Worm (Caenorhabditis elegans) whole organism, early embryonic: ENCODE measurements around the gene srh-276.

ENCODE experiments used
- B0310.2 ChIP-seq: sonication (generic microtip); optimal IDR thresholded peaks from 2 replicates; lab custom pipeline; 2016; ENCODE audit warnings: mild to moderate bottlenecking, missing genetic modification characterization, missing compliant biosample characterization
- F13C5.2 ChIP-seq: sonication (generic microtip); optimal IDR thresholded peaks from 2 replicates; lab custom pipeline; 2017; ENCODE audit warnings: mild to moderate bottlenecking, missing genetic modification characterization, inconsistent platforms, missing compliant biosample characterization
- aly-1 ChIP-seq: sonication (generic microtip); optimal IDR thresholded peaks from 2 replicates; lab custom pipeline; 2016; ENCODE audit warnings: missing genetic modification characterization, missing compliant biosample characterization
- ama-1 ChIP-seq: fragments of 150-350 bp; optimal IDR thresholded peaks from 2 replicates; lab custom pipeline; 2014
- ceh-13 ChIP-seq: fragments of 200-800 bp; sonication (Bioruptor generic); optimal IDR thresholded peaks from 2 replicates; lab custom pipeline; 2018; ENCODE audit warnings: mild to moderate bottlenecking, missing genetic modification characterization, missing compliant biosample characterization
- ceh-36 ChIP-seq: sonication (generic microtip); optimal IDR thresholded peaks from 2 replicates; lab custom pipeline; 2016; ENCODE audit warnings: missing genetic modification characterization, inconsistent platforms, missing compliant biosample characterization
- ets-7 ChIP-seq: sonication (generic microtip); optimal IDR thresholded peaks from 2 replicates; lab custom pipeline; 2016; ENCODE audit warnings: missing genotype, missing genetic modification characterization, missing compliant biosample characterization
- flt-1 ChIP-seq: fragments of 200-800 bp; sonication (Bioruptor generic); IDR thresholded peaks from 2 replicates; pipeline ENCODE4 v1.3.6; 2022; ENCODE audit warnings: missing genetic modification characterization, missing compliant biosample characterization
- hmbx-1 ChIP-seq: sonication (generic microtip); optimal IDR thresholded peaks from 2 replicates; lab custom pipeline; 2016; ENCODE audit warnings: mild to moderate bottlenecking, missing genetic modification characterization, missing compliant biosample characterization
- hmg-4 ChIP-seq: fragments of 200-800 bp; sonication (Bioruptor generic); optimal IDR thresholded peaks from 2 replicates; lab custom pipeline; 2018; ENCODE audit warnings: mild to moderate bottlenecking, missing genetic modification characterization, missing compliant biosample characterization
- hnd-1 ChIP-seq: sonication (generic microtip); optimal IDR thresholded peaks from 2 replicates; lab custom pipeline; 2016; ENCODE audit warnings: missing genetic modification characterization, missing compliant biosample characterization
- pes-1 ChIP-seq: fragments of 200-800 bp; sonication (Bioruptor generic); IDR thresholded peaks from 2 replicates; pipeline ENCODE4 v1.3.6; 2022; ENCODE audit warnings: missing genetic modification reagents, missing genetic modification characterization, missing compliant biosample characterization
- scrt-1 ChIP-seq: fragments of 200-800 bp; sonication (Bioruptor generic); IDR thresholded peaks from 2 replicates; pipeline ENCODE4 v1.3.6; 2022; ENCODE audit warnings: missing genetic modification characterization, missing compliant biosample characterization
- sea-1 ChIP-seq: fragments of 200-800 bp; sonication (Bioruptor generic); conservative IDR thresholded peaks from 2 replicates; pipeline ENCODE4 v1.3.6; 2022; ENCODE audit warnings: missing genetic modification characterization, missing compliant biosample characterization
- tbx-11 ChIP-seq: fragments of 200-800 bp; sonication (Bioruptor generic); IDR thresholded peaks from 2 replicates; pipeline ENCODE4 v1.3.6; 2022; ENCODE audit warnings: missing genetic modification characterization, missing compliant biosample characterization
- tbx-37 ChIP-seq: fragments of 200-800 bp; sonication (Bioruptor generic); conservative IDR thresholded peaks from 2 replicates; pipeline ENCODE4 v1.3.6; 2022; ENCODE audit warnings: missing genetic modification reagents, missing genetic modification characterization, missing compliant biosample characterization
- tra-4 ChIP-seq: sonication (generic microtip); optimal IDR thresholded peaks from 2 replicates; lab custom pipeline; 2017; ENCODE audit warnings: missing genetic modification characterization, missing compliant biosample characterization

srh-276 gene

ce11 chrV:15519845-15520244 lies 9.3 kb upstream of the srh-276 start:
- TF ChIP-seq aly-1 (tag; lab: Kevin White, UChicago), result no peak
- TF ChIP-seq F13C5.2 (tag; lab: Kevin White, UChicago), result no peak
- TF ChIP-seq sea-1 (GFP tag; lab: Robert Waterston, UW), result no peak

- no peak for TF ChIP-seq ama-1
- no peak for TF ChIP-seq scrt-1 (GFP tag; lab: Robert Waterston, UW)
- TF ChIP-seq F13C5.2 (tag; lab: Kevin White, UChicago), result no peak
- no peak for TF ChIP-seq hmg-4
- no peak for TF ChIP-seq pes-1
- TF ChIP-seq B0310.2 (tag; lab: Kevin White, UChicago), result no peak
- TF ChIP-seq tbx-11 (GFP tag; lab: Robert Waterston, UW), result no peak
- no peak for TF ChIP-seq tra-4 (tag; lab: Kevin White, UChicago)
- TF ChIP-seq sea-1 (GFP tag; lab: Robert Waterston, UW), result no peak
- TF ChIP-seq hmbx-1 (tag; lab: Kevin White, UChicago), result no peak
- no peak for TF ChIP-seq hnd-1
- no peak for TF ChIP-seq ets-7 (tag; lab: Kevin White, UChicago)
- TF ChIP-seq flt-1 (GFP tag; lab: Robert Waterston, UW), result no peak
- TF ChIP-seq tbx-37 (GFP tag; lab: Robert Waterston, UW), result no peak
- no peak for TF ChIP-seq aly-1 (tag; lab: Kevin White, UChicago)
- no peak for TF ChIP-seq ceh-36 (tag; lab: Kevin White, UChicago)
- no peak for TF ChIP-seq ceh-13 (GFP tag; lab: Kevin White, UChicago)
Observed at ce11 chrV:15520398-15520797, 8.8 kb upstream of the srh-276 start.

ce11 chrV:15521920-15522319 lies 7.2 kb upstream of the srh-276 start, which contains the start of gene lgc-31:
lgc-31 (minus strand) TSS chrV:15522020.
- TF ChIP-seq flt-1 (GFP tag; lab: Robert Waterston, UW), result no peak
- TF ChIP-seq F13C5.2 (tag; lab: Kevin White, UChicago), result no peak
- no peak for TF ChIP-seq ceh-13 (GFP tag; lab: Kevin White, UChicago)
- no peak for TF ChIP-seq tbx-11 (GFP tag; lab: Robert Waterston, UW)
- TF ChIP-seq aly-1 (tag; lab: Kevin White, UChicago), result no peak
- no peak for TF ChIP-seq hmg-4
- TF ChIP-seq pes-1, result no peak
- no peak for TF ChIP-seq ama-1
- TF ChIP-seq ets-7 (tag; lab: Kevin White, UChicago), result no peak

DNA sequence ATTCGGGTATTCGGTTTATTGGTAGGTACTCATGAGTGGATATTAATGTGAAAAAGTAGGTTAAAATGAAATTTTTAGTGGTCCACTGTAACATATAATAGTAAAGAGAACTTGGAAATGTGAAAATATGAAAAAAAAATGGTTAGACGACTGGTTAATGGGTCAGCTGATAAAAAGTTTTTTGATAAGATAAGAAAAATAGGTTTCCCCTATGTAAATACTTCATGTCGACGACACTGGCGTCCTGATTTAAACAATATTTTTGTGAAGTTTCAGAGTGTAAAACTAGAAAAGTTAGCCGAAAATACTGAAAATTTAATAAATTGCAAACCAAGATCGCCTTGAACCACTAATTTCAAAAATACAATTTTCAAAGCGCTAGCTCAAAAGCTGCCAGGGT lies 3.9 kb downstream of the srh-276 start, which contains the start of gene F21A3.11:
F21A3.11 (minus strand) TSS at position 117 of the 400 bp plus-strand sequence.
- TF ChIP-seq ceh-13 (GFP tag; lab: Kevin White, UChicago) (no peak), aly-1 (tag; lab: Kevin White, UChicago) (no peak), F13C5.2 (tag; lab: Kevin White, UChicago) (no peak), tra-4 (tag; lab: Kevin White, UChicago) (no peak), hmbx-1 (tag; lab: Kevin White, UChicago) (no peak), ets-7 (tag; lab: Kevin White, UChicago) (no peak), tbx-37 (GFP tag; lab: Robert Waterston, UW) (no peak), B0310.2 (tag; lab: Kevin White, UChicago) (no peak), hmg-4 (no peak)

DNA sequence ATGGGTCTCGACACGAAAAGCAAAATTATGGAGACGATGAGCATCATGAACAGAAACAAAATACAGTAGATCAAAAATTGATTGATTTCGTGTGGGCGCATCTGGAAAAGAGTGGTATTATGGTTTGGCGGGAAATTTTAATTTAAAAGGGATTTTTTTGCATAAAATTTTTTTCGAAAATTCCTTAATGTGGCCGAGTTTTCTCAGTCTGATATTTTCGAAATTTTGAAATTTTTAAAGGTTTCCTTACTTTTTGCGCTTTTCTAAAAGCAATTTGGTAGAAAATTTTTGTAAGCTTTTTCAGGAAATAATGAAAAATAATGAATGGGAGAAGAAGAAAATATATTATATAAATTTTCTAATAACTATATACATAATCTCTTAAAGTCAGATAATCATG lies 4.7 kb downstream of the srh-276 start, which contains the start of gene F21A3.2:
F21A3.2 (minus strand) TSS at position 101 of the 400 bp plus-strand sequence.
- no peak for TF ChIP-seq tbx-37 (GFP tag; lab: Robert Waterston, UW)
- no peak for TF ChIP-seq tbx-11 (GFP tag; lab: Robert Waterston, UW)
- no peak for TF ChIP-seq hmbx-1 (tag; lab: Kevin White, UChicago)

- TF ChIP-seq pes-1 (no peak), tra-4 (tag; lab: Kevin White, UChicago) (no peak), scrt-1 (GFP tag; lab: Robert Waterston, UW) (no peak), hmg-4 (no peak), tbx-11 (GFP tag; lab: Robert Waterston, UW) (no peak), B0310.2 (tag; lab: Kevin White, UChicago) (no peak), tbx-37 (GFP tag; lab: Robert Waterston, UW) (no peak), aly-1 (tag; lab: Kevin White, UChicago) (no peak), hmbx-1 (tag; lab: Kevin White, UChicago) (no peak), flt-1 (GFP tag; lab: Robert Waterston, UW) (no peak), ama-1 (no peak), ceh-36 (tag; lab: Kevin White, UChicago) (no peak), F13C5.2 (tag; lab: Kevin White, UChicago) (no peak), hnd-1 (no peak), ets-7 (tag; lab: Kevin White, UChicago) (no peak), sea-1 (GFP tag; lab: Robert Waterston, UW) (no peak), ceh-13 (GFP tag; lab: Kevin White, UChicago) (no peak)
Observed at ce11 chrV:15536320-15536719, 7.2 kb downstream of the srh-276 start, which contains the start of gene F21A3.4. F21A3.4 (plus strand) TSS chrV:15536620.

DNA sequence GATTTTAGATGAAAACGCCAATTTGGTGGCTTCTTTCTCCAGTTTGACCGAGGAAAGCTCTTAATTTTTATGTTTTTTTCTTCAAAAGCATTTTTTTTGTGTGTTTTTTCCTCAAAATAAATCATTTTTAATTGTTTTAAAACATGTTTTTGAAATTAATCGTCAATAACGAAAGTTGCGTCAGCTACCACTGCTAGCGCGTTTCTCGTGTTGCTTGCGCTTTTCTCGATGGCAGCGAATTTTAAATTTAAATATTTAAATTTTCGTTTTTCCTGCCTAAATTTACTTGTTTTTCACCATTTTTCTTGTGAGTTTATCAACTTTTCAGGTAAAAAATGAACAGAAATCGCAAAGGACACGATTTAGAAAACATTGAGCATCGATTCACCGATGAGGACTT lies 8.8 kb downstream of the srh-276 start, which contains the start of gene prde-1:
prde-1 (plus strand) TSS at position 322 of the 400 bp plus-strand sequence.
- no peak for TF ChIP-seq ceh-13 (GFP tag; lab: Kevin White, UChicago)
- TF ChIP-seq tbx-37 (GFP tag; lab: Robert Waterston, UW), result no peak
- no peak for TF ChIP-seq hnd-1

ce11 chrV:15543252-15543651 lies 14.1 kb downstream of the srh-276 start:
- no peak for TF ChIP-seq ama-1
- no peak for TF ChIP-seq sea-1 (GFP tag; lab: Robert Waterston, UW)
- TF ChIP-seq ceh-36 (tag; lab: Kevin White, UChicago), result no peak
- TF ChIP-seq hmbx-1 (tag; lab: Kevin White, UChicago), result no peak
- TF ChIP-seq ets-7 (tag; lab: Kevin White, UChicago), result no peak
- no peak for TF ChIP-seq tbx-37 (GFP tag; lab: Robert Waterston, UW)
- no peak for TF ChIP-seq aly-1 (tag; lab: Kevin White, UChicago)
- TF ChIP-seq tbx-11 (GFP tag; lab: Robert Waterston, UW), result no peak
- TF ChIP-seq ceh-13 (GFP tag; lab: Kevin White, UChicago), result no peak
- TF ChIP-seq B0310.2 (tag; lab: Kevin White, UChicago), result no peak
